Fruit fly (Drosophila melanogaster): Measurements from ENCODE around the gene Lcp65Ac.

dm6 chr3L:6138586-6138985 is 6.0 kb upstream of the Lcp65Ac start:
- TF ChIP-seq Myc (optimal IDR thresholded peaks at IDR 0.05) (no peak), h (optimal IDR thresholded peaks at IDR 0.05) (no peak), psq (optimal IDR thresholded peaks at IDR 0.05) (no peak), Sin3A (optimal IDR thresholded peaks at IDR 0.05) (no peak), insv (optimal IDR thresholded peaks at IDR 0.05) (no peak)

All from Kc167 (cell line).